Worm (Caenorhabditis elegans) whole organism, mixed stage, embryonic: ENCODE results near the gene mrps-18A.

Source experiments
- bed-3 ChIP-seq: fragments of 200-800 bp; sonication (Bioruptor generic); optimal IDR thresholded peaks from 3 replicates; lab custom pipeline; 2018; ENCODE audit warnings: mild to moderate bottlenecking, missing genetic modification characterization, moderate library complexity, missing compliant biosample characterization
- ces-1 ChIP-seq: fragments of 150-350 bp; optimal IDR thresholded peaks from 2 replicates; lab custom pipeline; 2014; ENCODE audit warnings: missing biosample characterization, missing genetic modification reagents, missing genetic modification characterization
- elt-3 ChIP-seq: fragments of 150-350 bp; optimal IDR thresholded peaks from 2 replicates; lab custom pipeline; 2014; ENCODE audit warnings: missing biosample characterization, missing genetic modification characterization
- flh-1 ChIP-seq: fragments of 200-800 bp; sonication (Bioruptor generic); optimal IDR thresholded peaks from 2 replicates; lab custom pipeline; 2018; ENCODE audit warnings: mild to moderate bottlenecking, missing genetic modification characterization, moderate library complexity, missing compliant biosample characterization
- lin-32 ChIP-seq: fragments of 200-800 bp; sonication (Bioruptor generic); optimal IDR thresholded peaks from 2 replicates; lab custom pipeline; 2018; ENCODE audit warnings: mild to moderate bottlenecking, missing genetic modification characterization, missing compliant biosample characterization
- lsy-2 ChIP-seq: fragments of 150-350 bp; optimal IDR thresholded peaks from 2 replicates; lab custom pipeline; 2014; ENCODE audit warnings: missing biosample characterization, missing genetic modification characterization
- mls-2 ChIP-seq: sonication (generic microtip); optimal IDR thresholded peaks from 2 replicates; lab custom pipeline; 2016; ENCODE audit warnings: mild to moderate bottlenecking, missing genetic modification characterization, moderate library complexity, missing compliant biosample characterization
- nhr-12 ChIP-seq: fragments of 150-350 bp; optimal IDR thresholded peaks from 2 replicates; lab custom pipeline; 2014; ENCODE audit warnings: missing biosample characterization, missing genetic modification characterization
- nhr-237 ChIP-seq: fragments of 150-350 bp; optimal IDR thresholded peaks from 2 replicates; lab custom pipeline; 2014; ENCODE audit warnings: missing biosample characterization, missing genetic modification characterization
- nhr-28 ChIP-seq: fragments of 150-350 bp; optimal IDR thresholded peaks from 2 replicates; lab custom pipeline; 2014; ENCODE audit warnings: missing biosample characterization, missing genetic modification characterization
- snpc-4 ChIP-seq: fragments of 150-350 bp; optimal IDR thresholded peaks from 2 replicates; lab custom pipeline; 2014; ENCODE audit warnings: missing biosample characterization, missing genetic modification characterization
- unc-62 ChIP-seq: fragments of 150-350 bp; optimal IDR thresholded peaks from 2 replicates; lab custom pipeline; 2014; ENCODE audit warnings: missing biosample characterization, missing genetic modification reagents, missing genetic modification characterization
- ztf-11 ChIP-seq: fragments of 150-350 bp; optimal IDR thresholded peaks from 2 replicates; lab custom pipeline; 2014; ENCODE audit warnings: missing biosample characterization, missing genetic modification characterization

ce11 chrIII:8312393-8312792 is 19.3 kb downstream of the mrps-18A start, which contains the start of gene F10E9.2:
- TF ChIP-seq elt-3 (tag; lab: Kevin White, UChicago) (no peak), flh-1 (GFP tag; lab: Kevin White, UChicago) (no peak), ces-1 (GFP tag; lab: Kevin White, UChicago) (no peak), unc-62 (GFP tag; lab: Kevin White, UChicago) (no peak), nhr-237 (tag; lab: Kevin White, UChicago) (no peak), lin-32 (GFP tag; lab: Kevin White, UChicago) (no peak), nhr-28 (tag; lab: Kevin White, UChicago) (no peak), mls-2 (no peak), nhr-12 (tag; lab: Kevin White, UChicago) (no peak), ztf-11 (tag; lab: Kevin White, UChicago) (no peak), snpc-4 (tag; lab: Kevin White, UChicago) (no peak), lsy-2 (tag; lab: Kevin White, UChicago) (no peak), bed-3 (GFP tag; lab: Kevin White, UChicago) (no peak)
